Fruit fly (Drosophila melanogaster) whole organism, embryonic: ENCODE measurements around the gene vir-1.

Experiments used
- CG12071 ChIP-seq: fragments of 200-800 bp; sonication (Bioruptor generic); optimal IDR thresholded peaks from 3 replicates; lab custom pipeline; 2018; ENCODE audit warnings: missing biosample characterization, mild to moderate bottlenecking, missing genetic modification characterization
- Dek ChIP-seq: fragments of 200-800 bp; sonication (Bioruptor generic); optimal IDR thresholded peaks from 3 replicates; lab custom pipeline; 2019; ENCODE audit warnings: missing biosample characterization, mild to moderate bottlenecking, missing genetic modification characterization, moderate library complexity
- Dll ChIP-seq: fragments of 200-800 bp; sonication (Bioruptor generic); IDR thresholded peaks from 4 replicates; pipeline ENCODE4 v1.3.6; 2022; ENCODE audit warnings: missing biosample characterization, missing genetic modification characterization; ENCODE audit not compliant: partially characterized antibody
- Lhr ChIP-seq: fragments of 200-800 bp; sonication (Bioruptor generic); optimal IDR thresholded peaks from 3 replicates; lab custom pipeline; 2017; ENCODE audit warnings: mild to moderate bottlenecking, missing biosample characterization, missing genetic modification reagents, missing genetic modification characterization
- MESR4 ChIP-seq: fragments of 200-800 bp; sonication (Bioruptor generic); optimal IDR thresholded peaks from 2 replicates; lab custom pipeline; 2018; ENCODE audit warnings: missing biosample characterization, mild to moderate bottlenecking, missing genetic modification characterization, moderate library complexity
- vnd ChIP-seq: fragments of 200-800 bp; sonication (Bioruptor generic); IDR thresholded peaks from 3 replicates; pipeline ENCODE4 v1.3.6; 2022; ENCODE audit warnings: missing biosample characterization, missing genetic modification characterization; ENCODE audit not compliant: partially characterized antibody

DNA sequence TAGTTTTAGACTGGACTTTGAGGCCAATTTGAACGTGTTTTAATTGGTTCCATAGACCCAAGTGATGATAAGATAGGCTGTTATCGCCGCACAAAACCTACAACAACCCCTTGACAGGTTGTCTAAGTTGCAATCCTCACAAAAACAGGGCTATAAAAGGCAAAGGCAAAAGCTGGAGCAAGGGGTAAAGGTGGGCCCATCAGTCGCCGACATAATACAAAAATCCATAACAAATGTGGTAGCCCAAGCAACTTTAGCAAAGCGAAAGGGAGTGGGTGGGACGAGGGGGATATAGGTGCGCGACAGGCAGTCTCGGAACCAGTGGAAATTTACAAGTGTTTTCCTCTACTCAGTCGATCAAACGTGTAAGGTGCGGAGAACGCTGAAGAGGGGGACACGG, 40.8 kb upstream of the vir-1 start:
- TF ChIP-seq MESR4 (GFP tag; lab: Kevin White, UChicago) = no peak
- no peak for TF ChIP-seq Dll (GFP tag; lab: Robert Waterston, UW)
- TF ChIP-seq Dek = no peak
- TF ChIP-seq Lhr (GFP tag; lab: Kevin White, UChicago) = no peak
- no peak for TF ChIP-seq vnd (GFP tag; lab: Robert Waterston, UW)
- TF ChIP-seq CG12071 (GFP tag; lab: Kevin White, UChicago) = peak; percentile 30
